Fruit fly (Drosophila melanogaster): ENCODE data around the gene CtsL3.

CtsL3 gene

DNA sequence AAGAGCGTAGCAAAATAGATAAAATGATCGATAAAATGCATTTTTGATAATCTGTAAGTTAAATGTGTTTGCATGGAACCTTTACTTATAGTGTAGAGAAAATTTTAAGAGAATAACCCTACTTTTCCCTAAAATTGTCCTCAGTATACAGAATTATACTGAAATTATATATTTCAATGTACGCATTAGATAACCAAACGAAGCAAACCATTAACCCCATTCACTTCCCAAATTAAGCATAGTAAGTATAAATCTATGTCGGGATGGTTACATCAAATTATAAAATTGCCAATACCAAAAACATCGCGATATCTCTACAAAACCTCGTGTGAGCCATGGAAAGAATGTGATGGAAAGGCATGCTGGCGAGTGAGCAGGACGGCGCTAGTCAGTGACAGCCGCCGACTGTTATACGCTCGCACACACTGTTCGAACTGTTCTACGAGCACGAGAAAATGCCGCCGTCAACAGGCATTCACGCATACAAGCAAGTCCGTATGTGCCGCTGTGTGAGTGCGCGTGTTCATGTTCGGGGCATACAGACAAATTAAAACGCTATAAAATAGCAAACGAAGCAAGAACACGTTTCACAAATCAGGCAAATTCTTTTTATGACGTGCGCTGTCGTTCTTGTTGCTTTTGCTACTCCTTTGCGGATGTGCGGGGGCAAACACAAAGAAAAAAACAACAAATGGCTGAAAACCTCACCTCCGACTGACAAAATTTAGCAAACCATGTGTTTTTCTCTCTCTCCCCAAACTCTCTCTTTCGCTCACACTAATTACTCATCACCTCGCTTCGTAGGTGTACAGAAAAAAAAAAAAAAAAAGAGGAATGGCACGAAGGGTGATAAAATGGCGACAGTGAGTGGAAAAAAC lies 19.7 kb downstream of the CtsL3 start (continued):
- TF ChIP-seq CG34376 (GFP tag; optimal IDR thresholded peaks at IDR 0.05), result peak; percentile 35
- TF ChIP-seq YL-1 (GFP tag; optimal IDR thresholded peaks at IDR 0.05), result peak; percentile 76
- TF ChIP-seq ci (GFP tag; IDR thresholded peaks at IDR 0.05), result peak; percentile 54; the same call in 1 of the 3 replicates
- TF ChIP-seq CG8478 (optimal IDR thresholded peaks at IDR 0.05), result peak; percentile 54
- TF ChIP-seq nerfin-1 (tag; optimal IDR thresholded peaks at IDR 0.05), result peak; percentile 78
- peak; percentile 47 for TF ChIP-seq lilli (GFP tag; optimal IDR thresholded peaks at IDR 0.05)
- peak; percentile 73 for TF ChIP-seq sens (GFP tag)
- no peak for TF ChIP-seq CG10209 (GFP tag; optimal IDR thresholded peaks at IDR 0.05)
- TF ChIP-seq Hsf (GFP tag; optimal IDR thresholded peaks at IDR 0.05), result peak; percentile 8
- peak; percentile 59 for TF ChIP-seq CG18599 (GFP tag; optimal IDR thresholded peaks at IDR 0.05)
- peak; percentile 57 for TF ChIP-seq exex (tag; optimal IDR thresholded peaks at IDR 0.05)
- peak; percentile 4 for TF ChIP-seq Meics (GFP tag; optimal IDR thresholded peaks at IDR 0.05)
- TF ChIP-seq CG4820 (GFP tag; optimal IDR thresholded peaks at IDR 0.05), result peak; percentile 26
- peak; percentile 24 for TF ChIP-seq Hand (GFP tag; optimal IDR thresholded peaks at IDR 0.05)
- no peak for TF ChIP-seq Neu2 (GFP tag; optimal IDR thresholded peaks at IDR 0.05; ENCODE audit: borderline replicate concordance)
- peak; percentile 98 for TF ChIP-seq sd (tag; optimal IDR thresholded peaks at IDR 0.05)
- TF ChIP-seq caup (GFP tag; optimal IDR thresholded peaks at IDR 0.05; ENCODE audit: severe bottlenecking), result peak; percentile 28
- TF ChIP-seq onecut (GFP tag; IDR thresholded peaks at IDR 0.05), result no peak
- TF ChIP-seq z (GFP tag; IDR thresholded peaks at IDR 0.05), result 0 out of 3 replicates have a peak, but pooled peaks have one; percentile 9
- no peak for TF ChIP-seq Drgx (GFP tag; IDR thresholded peaks at IDR 0.05)
- no peak for TF ChIP-seq Lpt (GFP tag; optimal IDR thresholded peaks at IDR 0.05)
- TF ChIP-seq chinmo (GFP tag; IDR thresholded peaks at IDR 0.05; ENCODE audit: partially characterized antibody), result peak; percentile 76; the same call in 1 of the 4 replicates
- peak; percentile 50 for TF ChIP-seq lbe (GFP tag; optimal IDR thresholded peaks at IDR 0.05)
- peak; percentile 26 for TF ChIP-seq her (GFP tag; optimal IDR thresholded peaks at IDR 0.05)
- peak; percentile 95 for TF ChIP-seq dm (GFP tag; optimal IDR thresholded peaks at IDR 0.05)
- TF ChIP-seq unc-4 (GFP tag; IDR thresholded peaks at IDR 0.05; ENCODE audit: partially characterized antibody), result peak; percentile 39; the same call in 1 of the 2 replicates
- peak; percentile 40; the same call in 1 of the 3 replicates for TF ChIP-seq CG17361 (GFP tag; IDR thresholded peaks at IDR 0.05)
- TF ChIP-seq Dll (GFP tag; IDR thresholded peaks at IDR 0.05; ENCODE audit: partially characterized antibody), result 0 out of 4 replicates have a peak, but pooled peaks have one; percentile 32
- peak; percentile 31 for TF ChIP-seq CG3281 (GFP tag; optimal IDR thresholded peaks at IDR 0.05)
- no peak for TF ChIP-seq CG14014 (GFP tag; IDR thresholded peaks at IDR 0.05)
- peak; percentile 21 for TF ChIP-seq CG7786 (GFP tag; optimal IDR thresholded peaks at IDR 0.05)
- TF ChIP-seq HLHmδ (GFP tag; optimal IDR thresholded peaks at IDR 0.05), result peak; percentile 55
- TF ChIP-seq so (GFP tag; IDR thresholded peaks at IDR 0.05), result 0 out of 3 replicates have a peak, but pooled peaks have one; percentile 29
- TF ChIP-seq CG8290 (GFP tag; optimal IDR thresholded peaks at IDR 0.05), result no peak
- peak in 1 of 2 experiments; percentile 73 for TF ChIP-seq CG8290 (tag; optimal IDR thresholded peaks at IDR 0.05)
- no peak for TF ChIP-seq CG31224 (GFP tag; IDR thresholded peaks at IDR 0.05)
- peak; percentile 65 for TF ChIP-seq CG17359 (tag; optimal IDR thresholded peaks at IDR 0.05)
- TF ChIP-seq cwo (GFP tag; optimal IDR thresholded peaks at IDR 0.05), result peak; percentile 81
- TF ChIP-seq Sry-β (GFP tag; optimal IDR thresholded peaks at IDR 0.05), result no peak
- TF ChIP-seq CG12391 (tag; optimal IDR thresholded peaks at IDR 0.05), result peak; percentile 24
- no peak for TF ChIP-seq pho (GFP tag; optimal IDR thresholded peaks at IDR 0.05)
- TF ChIP-seq Deaf1 (tag; optimal IDR thresholded peaks at IDR 0.05), result peak; percentile 62
- peak; percentile 50 for TF ChIP-seq sug (tag; optimal IDR thresholded peaks at IDR 0.05)
- TF ChIP-seq stwl (tag; optimal IDR thresholded peaks at IDR 0.05), result peak; percentile 8
- peak in 1 of 2 experiments; percentile 69 for TF ChIP-seq Pdp1 (GFP tag; optimal IDR thresholded peaks at IDR 0.05)
- no peak for TF ChIP-seq BtbVII (GFP tag; optimal IDR thresholded peaks at IDR 0.05)
- TF ChIP-seq psq (GFP tag; optimal IDR thresholded peaks at IDR 0.05), result peak; percentile 43
- no peak for TF ChIP-seq h (optimal IDR thresholded peaks at IDR 0.05)

Data from whole organism, embryonic.